Worm (Caenorhabditis elegans): Measurements from ENCODE around the gene srj-57.

srj-57 gene

DNA sequence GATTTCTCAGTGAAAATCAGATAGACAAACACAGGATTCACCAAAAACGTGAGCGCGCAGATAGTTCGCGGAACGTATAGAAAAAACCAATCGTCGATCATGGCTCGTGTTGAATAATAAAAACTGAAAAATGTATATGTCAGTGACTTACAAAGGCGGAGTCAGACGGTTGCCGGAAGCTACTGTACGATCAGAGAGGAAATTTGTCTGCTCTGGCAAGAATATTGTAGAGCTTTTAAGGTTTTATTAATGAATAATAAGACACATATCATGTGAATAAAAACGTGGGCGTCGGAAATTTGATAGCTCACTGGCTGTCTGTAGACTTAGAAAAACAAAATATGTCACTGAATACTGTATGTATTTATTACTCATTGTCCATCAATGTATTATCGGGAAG is at the start of gene srj-57:
Gene srj-57 (minus strand): TSS at position 101 of the 400 bp plus-strand sequence.
- TF ChIP-seq mcd-1 (GFP tag; IDR thresholded peaks at IDR 0.05) = no peak

ce11 chrV:2903227-2903626 is 47.9 kb upstream of the srj-57 start, which contains the start of gene C31B8.7:
Gene C31B8.7 (minus strand): TSS chrV:2903327.
- TF ChIP-seq cebp-1 (GFP tag; IDR thresholded peaks at IDR 0.05) (no peak), cebp-1 (tag; optimal IDR thresholded peaks at IDR 0.05) (no peak), mel-28 (tag; optimal IDR thresholded peaks at IDR 0.05; ENCODE audit: borderline replicate concordance) (no peak), ceh-100 (GFP tag; IDR thresholded peaks at IDR 0.05) (no peak), egl-44 (GFP tag; IDR thresholded peaks at IDR 0.05) (no peak), Y79H2A.3 (GFP tag; conservative IDR thresholded peaks at IDR 0.05) (no peak), nhr-27 (tag; optimal IDR thresholded peaks at IDR 0.05) (no peak), gei-17 (GFP tag; optimal IDR thresholded peaks at IDR 0.05) (no peak)

ce11 chrV:2899867-2900266 is 44.5 kb upstream of the srj-57 start, which contains the start of gene str-46:
Gene str-46 (minus strand): TSS chrV:2899967.
- TF ChIP-seq attf-5 (GFP tag; optimal IDR thresholded peaks at IDR 0.05) (no peak), lir-1 (GFP tag; conservative IDR thresholded peaks at IDR 0.05) (no peak), nhr-179 (tag; optimal IDR thresholded peaks at IDR 0.05) (no peak), dox-1 (GFP tag; IDR thresholded peaks at IDR 0.05) (no peak), Y79H2A.3 (GFP tag; conservative IDR thresholded peaks at IDR 0.05) (no peak), egrh-3 (GFP tag; IDR thresholded peaks at IDR 0.05) (no peak), ztf-18 (tag; optimal IDR thresholded peaks at IDR 0.05) (no peak), ets-4 (GFP tag; optimal IDR thresholded peaks at IDR 0.05) (no peak), ztf-6 (GFP tag; IDR thresholded peaks at IDR 0.05) (no peak), hlh-26 (GFP tag; conservative IDR thresholded peaks at IDR 0.05) (no peak), pha-4 (tag; optimal IDR thresholded peaks at IDR 0.05) (no peak), hmg-20 (GFP tag; IDR thresholded peaks at IDR 0.05) (no peak), attf-3 (GFP tag; conservative IDR thresholded peaks at IDR 0.05) (no peak), F55B11.4 (tag; optimal IDR thresholded peaks at IDR 0.05; ENCODE audit: borderline replicate concordance, insufficient read depth) (no peak), tbx-9 (tag; optimal IDR thresholded peaks at IDR 0.05; ENCODE audit: borderline replicate concordance) (no peak), ZK185.1 (tag; optimal IDR thresholded peaks at IDR 0.05; ENCODE audit: poor library complexity, severe bottlenecking) (no peak)

DNA sequence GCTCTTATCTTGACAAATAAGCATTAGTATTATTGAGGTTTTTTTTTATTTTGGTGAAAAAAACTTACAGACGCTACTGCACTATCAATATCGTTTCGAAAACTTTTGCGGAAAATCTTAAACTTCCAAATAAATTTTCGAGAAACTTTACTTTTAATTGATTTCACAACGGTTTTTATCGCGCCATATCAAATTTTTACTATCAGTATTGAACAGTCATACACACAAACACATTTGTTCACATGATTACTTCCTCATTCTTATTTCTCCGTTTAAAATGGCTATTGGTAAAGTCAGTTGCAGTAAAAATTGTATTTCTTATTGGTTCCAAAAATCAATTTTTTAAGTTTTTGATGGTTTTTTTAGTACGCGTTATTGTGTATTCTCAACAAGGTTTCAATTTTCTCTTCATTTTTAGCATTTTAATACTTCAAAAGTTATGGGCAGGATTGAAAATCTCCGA is 40.9 kb upstream of the srj-57 start, which contains the start of gene pals-32:
Gene pals-32 (plus strand): TSS at position 413 of the 463 bp plus-strand sequence.
- TF ChIP-seq F55B11.4 (tag; optimal IDR thresholded peaks at IDR 0.05; ENCODE audit: borderline replicate concordance, insufficient read depth) = no peak

ce11 chrV:2892976-2893375 is 37.6 kb upstream of the srj-57 start, which contains the start of gene srh-127:
Gene srh-127 (plus strand): TSS chrV:2893276.
- TF ChIP-seq tbp1 (GFP tag; optimal IDR thresholded peaks at IDR 0.05) (no peak), ztf-18 (tag; optimal IDR thresholded peaks at IDR 0.05) (no peak), nfyb-1 (GFP tag; IDR thresholded peaks at IDR 0.05) (no peak), C17E4.6 (GFP tag; IDR thresholded peaks at IDR 0.05) (no peak), Y56A3A.18 (GFP tag; IDR thresholded peaks at IDR 0.05) (no peak)

- TF ChIP-seq let-526 (GFP tag; IDR thresholded peaks at IDR 0.05) (no peak), ceh-100 (GFP tag; IDR thresholded peaks at IDR 0.05) (no peak), egl-44 (GFP tag; IDR thresholded peaks at IDR 0.05) (no peak), hlh-12 (tag; optimal IDR thresholded peaks at IDR 0.05) (no peak), lag-1 (GFP tag; IDR thresholded peaks at IDR 0.05) (no peak), ets-4 (GFP tag; optimal IDR thresholded peaks at IDR 0.05) (no peak), hlh-26 (GFP tag; conservative IDR thresholded peaks at IDR 0.05) (no peak), bed-2 (GFP tag; IDR thresholded peaks at IDR 0.05) (no peak), F10E7.11 (tag; optimal IDR thresholded peaks at IDR 0.05) (no peak)
Observed at ce11 chrV:2891927-2892326, 36.6 kb upstream of the srj-57 start, which contains the start of gene F37B4.15. Gene F37B4.15 (plus strand): TSS chrV:2892227.

Measured in whole organism, young adult.